Worm (Caenorhabditis elegans) whole organism, L4/young adult: ENCODE data around the gene gcn-2.
"Not testable (repeated sequence)": the region's sequence is repeated elsewhere in the genome, so short reads cannot be mapped to it uniquely, and the experiment has no call there.

Experiments
- W03F9.2 ChIP-seq: fragments of 150-350 bp; optimal IDR thresholded peaks from 2 replicates; lab custom pipeline; 2014; ENCODE audit warnings: missing biosample characterization, missing genetic modification characterization
- dao-5 ChIP-seq: sonication (generic microtip); optimal IDR thresholded peaks from 2 replicates; lab custom pipeline; 2016; ENCODE audit warnings: missing genotype, missing genetic modification characterization, moderate library complexity, missing compliant biosample characterization
- him-1 ChIP-seq: sonication (generic microtip); optimal IDR thresholded peaks from 2 replicates; lab custom pipeline; 2016; ENCODE audit warnings: missing genotype, missing genetic modification reagents, missing genetic modification characterization, missing compliant biosample characterization

DNA sequence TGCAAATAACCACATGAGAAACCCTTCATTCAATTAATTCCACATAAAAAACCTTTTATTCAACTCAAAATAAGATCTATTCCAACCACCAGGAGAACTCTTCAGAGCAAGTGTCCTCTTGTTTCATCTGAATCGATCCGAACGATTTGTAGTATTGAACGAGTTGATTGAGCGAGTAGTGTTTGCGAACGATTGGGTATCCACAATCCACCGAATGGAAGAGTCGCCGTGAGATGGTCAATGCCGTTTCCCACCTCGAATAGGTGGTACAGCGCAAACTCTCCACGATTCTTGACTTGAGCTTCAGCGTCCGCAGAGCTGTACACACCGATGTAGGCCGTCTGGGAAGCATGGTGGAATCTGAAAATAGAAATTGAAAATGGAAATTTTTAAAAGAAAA lies 1.6 kb upstream of the gcn-2 start, which contains the start of gene Y81G3A.6:
- TF ChIP-seq him-1, dao-5, W03F9.2 (tag; lab: Kevin White, UChicago): not testable (repeated sequence)
